Fruit fly (Drosophila melanogaster) whole organism, larva: ENCODE measurements around the gene CG14395.

Experiments used
- noc ChIP-seq: fragments of 200-800 bp; sonication (Bioruptor generic); optimal IDR thresholded peaks from 3 replicates; lab custom pipeline; 2019; ENCODE audit warnings: missing biosample characterization, mild to moderate bottlenecking, missing genetic modification characterization, moderate library complexity

Gene CG14395

dm6 chr3R:12646926-12647325 is 15.7 kb upstream of the CG14395 start:
- TF ChIP-seq noc (tag; lab: Kevin White, UChicago), result no peak

DNA sequence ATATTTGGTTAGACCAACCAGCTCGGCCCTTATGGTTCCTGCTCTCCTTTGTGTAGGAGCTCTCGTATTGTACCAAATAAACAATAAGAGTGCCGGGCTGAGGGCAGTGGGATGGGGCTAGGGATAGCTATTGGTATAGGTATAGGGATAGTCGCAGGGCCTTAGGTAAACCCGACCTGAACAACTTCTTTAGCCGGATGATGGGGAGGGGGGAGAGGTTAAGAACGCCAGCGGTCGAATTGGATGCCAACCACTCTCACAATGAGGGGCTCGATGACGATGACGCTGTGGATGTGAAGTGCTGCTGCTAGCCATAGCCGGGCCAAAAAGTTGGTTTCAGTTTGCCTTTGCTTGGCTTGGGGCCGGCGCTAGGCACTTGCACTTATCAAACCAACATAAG is 15.3 kb upstream of the CG14395 start:
- no peak for TF ChIP-seq noc (tag; lab: Kevin White, UChicago)

- no peak for TF ChIP-seq noc (tag; lab: Kevin White, UChicago)
These were observed 14.7 kb upstream of the CG14395 start, which contains the start of gene Dtg for dm6 chr3R:12647954-12648353. Gene Dtg (plus strand): TSS chr3R:12648058.

DNA sequence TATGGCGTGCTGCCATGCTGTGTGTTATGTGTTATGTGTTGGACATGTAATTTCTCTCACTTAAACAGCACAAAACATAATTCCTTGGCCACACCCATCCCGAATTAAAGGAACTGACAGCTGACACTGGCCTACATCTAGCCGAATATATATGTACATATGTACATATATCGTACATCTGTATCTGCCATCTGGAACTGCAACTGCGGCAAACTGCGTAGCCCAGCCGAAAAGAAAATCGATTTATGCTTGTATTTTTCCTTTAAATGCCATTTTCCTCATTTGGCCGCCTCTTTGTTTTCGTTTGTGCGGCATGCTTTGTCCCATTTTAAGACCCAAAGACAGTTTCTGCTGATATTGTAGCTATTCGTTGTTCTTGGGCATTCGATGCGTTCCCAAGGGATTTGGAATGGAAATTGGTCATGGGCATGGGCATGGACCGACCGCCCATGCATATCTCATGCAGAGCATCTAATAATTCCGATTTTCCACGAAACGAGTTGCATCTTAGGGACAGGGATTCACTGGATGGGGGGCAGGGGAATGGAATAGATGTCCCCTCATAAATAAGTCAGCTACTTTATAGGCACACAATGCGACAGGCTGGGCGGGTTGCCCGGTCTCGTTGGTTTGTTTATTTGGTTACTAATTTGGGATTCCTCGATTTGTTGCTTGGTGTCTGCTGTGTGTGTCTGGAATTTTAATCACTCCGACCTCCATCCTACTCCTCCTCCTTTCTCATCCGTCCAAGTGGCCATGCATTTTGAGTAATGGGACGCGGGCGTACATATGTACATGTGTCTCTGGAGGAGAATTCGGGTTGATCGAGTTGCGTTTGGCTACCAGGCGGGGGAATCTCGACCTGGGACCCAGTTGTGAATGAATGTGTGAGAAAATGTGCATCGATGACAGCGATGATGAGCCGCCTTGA is 13.3 kb upstream of the CG14395 start:
- TF ChIP-seq noc (tag; lab: Kevin White, UChicago), result no peak

dm6 chr3R:12650537-12650936 is 12.1 kb upstream of the CG14395 start:
- TF ChIP-seq noc (tag; lab: Kevin White, UChicago), result no peak

dm6 chr3R:12652736-12653135 is 9.9 kb upstream of the CG14395 start:
- TF ChIP-seq noc (tag; lab: Kevin White, UChicago), result no peak

DNA sequence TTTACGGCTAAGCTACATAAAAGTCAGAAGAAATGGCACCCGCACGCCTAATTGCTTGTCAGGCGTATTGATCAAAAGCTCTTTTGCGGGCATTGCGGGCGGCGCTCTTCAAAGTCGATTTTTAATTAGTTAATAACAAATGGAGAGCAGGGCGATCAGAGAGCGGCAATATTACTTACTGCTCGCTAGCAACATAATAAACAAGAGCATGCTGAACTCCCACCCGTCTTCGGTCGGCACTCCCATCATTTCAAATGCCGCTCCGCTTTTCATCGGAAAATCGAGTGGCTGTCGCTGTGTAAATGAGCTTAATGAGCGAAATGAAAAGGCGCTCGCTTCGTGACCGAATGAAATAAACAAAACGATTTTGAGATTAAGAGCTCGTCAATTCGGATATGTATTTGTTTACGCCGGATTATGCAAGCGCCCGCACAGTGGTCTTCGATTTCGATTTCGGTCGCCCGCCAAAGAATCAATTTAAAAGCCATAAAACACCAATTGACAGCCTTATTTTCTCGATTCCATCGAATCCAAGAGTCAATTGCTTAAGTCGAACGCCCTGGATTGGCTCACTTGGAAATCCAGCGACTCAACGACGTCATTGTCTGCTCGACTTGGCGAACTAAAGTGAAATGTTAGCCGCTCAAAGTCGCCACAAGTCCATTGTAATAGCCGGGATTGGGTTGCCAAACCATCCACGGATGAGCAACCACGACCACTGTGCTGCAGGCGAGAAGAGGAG is 8.9 kb upstream of the CG14395 start:
- peak; percentile 67 for TF ChIP-seq noc (tag; lab: Kevin White, UChicago)

DNA sequence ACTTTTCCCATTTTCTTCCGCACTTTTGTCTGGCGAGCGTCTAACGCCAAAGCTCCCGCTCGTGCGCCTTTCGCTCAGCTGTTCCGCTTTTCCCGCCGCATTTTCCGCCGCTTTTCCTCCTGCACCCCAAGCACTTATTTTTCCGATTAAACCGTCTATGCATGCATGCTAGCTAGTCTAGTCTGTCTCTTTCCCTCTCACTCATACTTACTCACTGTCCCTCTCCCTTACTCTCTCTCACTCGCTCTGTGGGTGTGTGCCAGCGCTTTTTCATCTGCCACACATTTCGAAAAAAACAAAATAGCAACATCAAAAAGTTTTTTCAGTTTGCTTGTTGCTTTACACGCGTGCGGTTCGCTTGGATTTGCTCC is 8.4 kb upstream of the CG14395 start, which contains the start of gene CG6225:
Gene CG6225 (plus strand): TSS at position 325 of the 371 bp plus-strand sequence.
- no peak for TF ChIP-seq noc (tag; lab: Kevin White, UChicago)

DNA sequence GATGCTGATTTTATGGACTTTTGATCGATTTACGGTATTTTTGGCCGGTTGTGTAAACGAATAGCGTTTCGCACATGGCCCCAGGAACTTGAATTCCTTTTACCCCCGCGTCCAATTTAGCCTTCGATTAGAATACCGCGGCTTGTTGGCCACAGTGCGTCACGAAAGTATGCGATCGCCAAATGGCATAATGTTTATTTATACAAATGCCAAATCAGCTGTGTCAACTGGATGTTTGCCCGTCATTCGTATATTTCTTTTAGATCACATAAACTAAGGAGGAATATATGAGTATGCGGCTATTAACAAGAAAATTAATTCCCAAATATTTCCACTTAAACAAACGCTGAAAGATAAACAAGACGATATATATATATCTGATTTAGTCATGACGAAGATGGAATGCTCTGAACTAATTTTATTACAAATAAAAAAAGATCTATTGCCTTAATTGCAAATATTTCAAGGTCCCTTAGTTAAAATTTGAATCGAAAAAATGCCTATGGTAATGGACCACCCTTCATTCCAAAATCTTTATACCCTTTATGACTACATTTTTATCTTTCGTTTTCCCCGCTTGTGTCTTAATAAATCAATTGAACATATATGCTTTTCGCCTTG is 5.6 kb upstream of the CG14395 start:
- TF ChIP-seq noc (tag; lab: Kevin White, UChicago), result peak; percentile 9

- TF ChIP-seq noc (tag; lab: Kevin White, UChicago), result no peak
These were observed 3.7 kb downstream of the CG14395 start for dm6 chr3R:12666206-12666834.

DNA sequence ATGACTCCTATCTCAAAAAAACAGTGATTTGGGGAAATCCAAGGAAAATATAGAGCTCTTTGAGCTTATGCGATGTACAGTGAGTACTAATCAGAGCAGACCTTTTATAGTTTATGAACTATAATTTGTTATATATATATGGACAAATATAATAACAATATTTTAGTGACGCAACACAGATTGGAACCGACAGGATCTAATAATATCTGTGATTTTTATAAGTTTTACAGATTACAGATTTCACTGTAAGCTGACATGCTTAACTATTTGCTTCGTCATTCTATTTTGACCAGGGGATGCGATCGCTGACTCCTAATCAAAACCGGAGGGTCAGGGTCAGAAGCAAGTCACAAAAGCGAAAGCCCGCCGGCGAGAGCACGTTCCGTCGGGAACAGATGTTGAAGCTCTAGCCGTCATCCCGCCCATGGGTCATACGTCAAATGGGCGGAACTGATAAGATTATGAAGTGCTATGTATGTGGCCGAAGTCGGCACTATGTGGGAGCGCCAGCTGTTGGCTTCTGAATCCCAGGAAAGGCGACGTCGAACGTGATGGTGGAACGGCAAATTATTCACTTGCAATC is 11.5 kb downstream of the CG14395 start, which contains the start of gene Gnmt:
Gene Gnmt (plus strand): TSS at position 568 of the 583 bp plus-strand sequence.
- TF ChIP-seq noc (tag; lab: Kevin White, UChicago), result peak; percentile 88

dm6 chr3R:12676160-12676559 is 13.5 kb downstream of the CG14395 start, which contains the start of gene CG43630:
Gene CG43630 (minus strand): TSS chr3R:12676260.
- no peak for TF ChIP-seq noc (tag; lab: Kevin White, UChicago)

DNA sequence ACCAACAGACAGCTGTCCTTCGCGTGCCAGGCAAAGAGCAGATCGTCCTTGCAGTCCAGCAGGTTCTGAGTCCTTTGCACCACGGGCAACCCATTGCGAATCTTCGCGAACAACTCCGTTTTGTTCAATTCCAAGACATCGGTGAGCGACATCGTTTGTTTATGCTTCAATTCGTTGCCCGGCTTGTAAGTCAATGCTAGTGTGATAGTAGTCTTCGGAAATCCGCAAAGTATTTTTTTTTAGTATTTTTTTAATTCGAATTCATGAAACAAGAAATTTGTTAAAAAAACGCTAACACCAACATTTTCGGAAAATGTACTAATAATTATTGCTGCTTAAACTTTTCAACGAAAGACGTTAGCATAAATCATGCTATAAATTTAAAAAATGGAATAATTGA is 16.2 kb downstream of the CG14395 start, which contains the start of gene mbo:
Gene mbo (minus strand): TSS at position 203 of the 400 bp plus-strand sequence.
- TF ChIP-seq noc (tag; lab: Kevin White, UChicago), result no peak

DNA sequence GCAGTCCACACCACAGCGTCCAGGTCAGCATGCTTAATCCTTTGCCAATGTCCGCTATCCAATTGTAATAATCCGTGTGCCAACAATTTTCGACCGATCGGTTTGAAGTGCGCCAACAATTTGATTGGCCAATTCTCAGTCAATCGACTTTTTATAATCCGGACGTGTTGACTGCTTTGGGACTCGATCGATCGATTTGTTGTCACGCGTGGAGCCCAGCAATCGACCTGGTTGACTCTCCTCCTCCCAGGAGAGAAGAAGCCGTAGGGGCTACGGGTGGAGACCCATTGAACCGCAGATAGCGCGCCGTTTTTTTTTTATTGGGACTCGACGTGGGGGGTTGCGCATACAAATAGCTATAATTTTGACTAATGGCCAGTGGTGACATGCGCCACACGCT is 18.6 kb downstream of the CG14395 start, which contains the start of gene Cyp313a4:
Gene Cyp313a4 (minus strand): TSS at position 101 of the 400 bp plus-strand sequence.
- no peak for TF ChIP-seq noc (tag; lab: Kevin White, UChicago)

- TF ChIP-seq noc (tag; lab: Kevin White, UChicago), result peak; percentile 41
These were observed 22.7 kb downstream of the CG14395 start for dm6 chr3R:12685290-12685689.
